Worm (Caenorhabditis elegans): ENCODE measurements around the gene vps-24.

The vps-24 gene

ce11 chrII:5036128-5036527 is 42.3 kb downstream of the vps-24 start, which contains the start of gene lrr-1:
lrr-1 (minus strand) TSS chrII:5036439.
- TF ChIP-seq arid-1 (GFP tag; conservative IDR thresholded peaks at IDR 0.05), result 0 out of 2 replicates have a peak, but pooled peaks have one; percentile 29
- TF ChIP-seq unc-62 (GFP tag; optimal IDR thresholded peaks at IDR 0.05 in 1 of 2), result peak in 1 of 2 experiments; percentile 85
- no peak for TF ChIP-seq unc-62 (tag; optimal IDR thresholded peaks at IDR 0.05)
- TF ChIP-seq lim-7 (GFP tag; IDR thresholded peaks at IDR 0.05), result no peak
- no peak for TF ChIP-seq aha-1 (tag)

ce11 chrII:5039912-5040311 is 46.1 kb downstream of the vps-24 start, which contains the start of gene golg-2:
golg-2 (minus strand) TSS chrII:5040091.
- TF ChIP-seq lin-38 (GFP tag; IDR thresholded peaks at IDR 0.05) (peak; percentile 33), dpl-1 (GFP tag; optimal IDR thresholded peaks at IDR 0.05) (peak; percentile 21), set-16 (GFP tag; IDR thresholded peaks at IDR 0.05) (no peak), snpc-1.2 (GFP tag; IDR thresholded peaks at IDR 0.05) (0 out of 2 replicates have a peak, but pooled peaks have one; percentile 3), arid-1 (GFP tag; conservative IDR thresholded peaks at IDR 0.05) (no peak), aly-2 (tag; optimal IDR thresholded peaks at IDR 0.05) (no peak), lsy-2 (tag; optimal IDR thresholded peaks at IDR 0.05) (peak in 1 of 2 experiments; percentile 40)

- no peak for TF ChIP-seq mxl-2 (GFP tag; conservative IDR thresholded peaks at IDR 0.05)
- TF ChIP-seq lsy-2 (tag; optimal IDR thresholded peaks at IDR 0.05), result peak in 1 of 2 experiments; percentile 33
- TF ChIP-seq nhr-111 (GFP tag; optimal IDR thresholded peaks at IDR 0.05), result no peak
- TF ChIP-seq lin-38 (GFP tag; IDR thresholded peaks at IDR 0.05), result peak; percentile 31; the same call in 1 of the 2 replicates
These were observed 46.9 kb downstream of the vps-24 start, which contains the start of gene F33G12.7 for ce11 chrII:5040631-5041156. F33G12.7 (minus strand) TSS chrII:5040681.

- TF ChIP-seq fkh-10 (GFP tag; optimal IDR thresholded peaks at IDR 0.05) (peak; percentile 9), nhr-77 (tag; optimal IDR thresholded peaks at IDR 0.05) (no peak), R02D3.7 (tag; optimal IDR thresholded peaks at IDR 0.05) (no peak), unc-39 (tag; optimal IDR thresholded peaks at IDR 0.05) (no peak), ama-1 (optimal IDR thresholded peaks at IDR 0.05) (no peak), unc-62 (GFP tag; optimal IDR thresholded peaks at IDR 0.05 in 1 of 2) (peak in 1 of 2 experiments; percentile 85), unc-62 (tag; optimal IDR thresholded peaks at IDR 0.05) (no peak), nhr-237 (tag; optimal IDR thresholded peaks at IDR 0.05) (no peak), nhr-111 (GFP tag; optimal IDR thresholded peaks at IDR 0.05) (no peak), lsy-2 (tag; optimal IDR thresholded peaks at IDR 0.05) (peak in 1 of 2 experiments; percentile 38), nhr-6 (tag; optimal IDR thresholded peaks at IDR 0.05) (no peak)
These were observed 48.7 kb downstream of the vps-24 start for ce11 chrII:5042381-5042930.
